Fruit fly (Drosophila melanogaster): ENCODE data around the gene CG32536.

The CG32536 gene

DNA sequence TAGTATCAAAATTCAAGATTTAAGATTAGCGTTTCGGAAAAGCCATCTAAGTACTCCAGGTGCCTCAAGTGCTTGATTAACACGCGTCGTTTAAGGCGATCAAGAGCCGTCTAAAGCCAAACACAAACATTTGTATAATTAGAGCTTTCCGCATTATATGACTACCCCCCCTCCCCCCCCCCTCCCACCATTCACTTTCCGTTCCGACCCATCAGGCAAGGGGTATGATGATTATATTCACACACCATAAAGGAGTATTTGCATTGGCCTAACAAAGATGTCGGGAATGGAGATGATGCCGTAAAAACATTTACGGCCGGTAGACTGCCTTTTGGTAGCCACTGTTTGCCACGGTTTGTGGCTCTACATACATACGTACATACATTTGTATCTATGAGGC, 29.8 kb upstream of the CG32536 start (continued):
- TF ChIP-seq Dp (GFP tag; optimal IDR thresholded peaks at IDR 0.05) = no peak
- no peak for TF ChIP-seq her (GFP tag; optimal IDR thresholded peaks at IDR 0.05)
- TF ChIP-seq ind (GFP tag; optimal IDR thresholded peaks at IDR 0.05) = no peak
- no peak for TF ChIP-seq gcm2 (GFP tag; optimal IDR thresholded peaks at IDR 0.05)
- peak; percentile 1 for TF ChIP-seq HmgZ (tag; optimal IDR thresholded peaks at IDR 0.05)
- peak; percentile 59 for TF ChIP-seq ATbp (GFP tag; optimal IDR thresholded peaks at IDR 0.05)
- TF ChIP-seq CG18764 (GFP tag; optimal IDR thresholded peaks at IDR 0.05) = no peak
- peak; percentile 43 for TF ChIP-seq dmrt99B (tag; optimal IDR thresholded peaks at IDR 0.05)
- TF ChIP-seq CG10543 (GFP tag; optimal IDR thresholded peaks at IDR 0.05) = peak; percentile 57
- TF ChIP-seq NfI (GFP tag; optimal IDR thresholded peaks at IDR 0.05) = no peak
- no peak for TF ChIP-seq crc (GFP tag; optimal IDR thresholded peaks at IDR 0.05)
- TF ChIP-seq CG4328 (GFP tag; optimal IDR thresholded peaks at IDR 0.05) = no peak
- TF ChIP-seq CG8944 (GFP tag; optimal IDR thresholded peaks at IDR 0.05) = no peak
- no peak for TF ChIP-seq Sin3A (optimal IDR thresholded peaks at IDR 0.05)
- no peak for TF ChIP-seq Doc2 (GFP tag; IDR thresholded peaks at IDR 0.05)
- no peak for TF ChIP-seq fru (optimal IDR thresholded peaks at IDR 0.05)
- TF ChIP-seq vfl (GFP tag; optimal IDR thresholded peaks at IDR 0.05) = no peak
- no peak for TF ChIP-seq tll (GFP tag; optimal IDR thresholded peaks at IDR 0.05)
- TF ChIP-seq CG18599 (GFP tag; optimal IDR thresholded peaks at IDR 0.05) = peak; percentile 63
- no peak for TF ChIP-seq tup (GFP tag; optimal IDR thresholded peaks at IDR 0.05)
- TF ChIP-seq CG32767 (GFP tag; IDR thresholded peaks at IDR 0.05) = no peak
- TF ChIP-seq Hr51 (GFP tag; optimal IDR thresholded peaks at IDR 0.05) = peak in 1 of 2 experiments; percentile 32
- TF ChIP-seq odd (GFP tag; optimal IDR thresholded peaks at IDR 0.05) = peak; percentile 27
- no peak for TF ChIP-seq Camta (GFP tag; optimal IDR thresholded peaks at IDR 0.05)
- TF ChIP-seq lov (optimal IDR thresholded peaks at IDR 0.05) = no peak
- TF ChIP-seq lov (GFP tag; IDR thresholded peaks at IDR 0.05) = no peak
- TF ChIP-seq sna (GFP tag; IDR thresholded peaks at IDR 0.05; ENCODE audit: partially characterized antibody) = no peak
- TF ChIP-seq Sox102F (GFP tag; optimal IDR thresholded peaks at IDR 0.05) = no peak
- 0 out of 2 replicates have a peak, but pooled peaks have one; percentile 32 for TF ChIP-seq CG31441 (GFP tag; IDR thresholded peaks at IDR 0.05)
- TF ChIP-seq ase (GFP tag; IDR thresholded peaks at IDR 0.05) = no peak
- peak; percentile 23 for TF ChIP-seq Asciz (GFP tag; optimal IDR thresholded peaks at IDR 0.05)
- TF ChIP-seq CG8388 (GFP tag; optimal IDR thresholded peaks at IDR 0.05) = peak; percentile 84
- TF ChIP-seq Meics (GFP tag; optimal IDR thresholded peaks at IDR 0.05) = peak; percentile 24
- TF ChIP-seq CG34224 (GFP tag; IDR thresholded peaks at IDR 0.05; ENCODE audit: partially characterized antibody) = no peak
- no peak for TF ChIP-seq yki (optimal IDR thresholded peaks at IDR 0.05)
- no peak for TF ChIP-seq MTF-1 (GFP tag; optimal IDR thresholded peaks at IDR 0.05; ENCODE audit: borderline replicate concordance)
- TF ChIP-seq HLH54F (GFP tag; optimal IDR thresholded peaks at IDR 0.05) = no peak
- TF ChIP-seq cwo (GFP tag; optimal IDR thresholded peaks at IDR 0.05) = peak; percentile 30
- TF ChIP-seq Med (GFP tag) = peak; percentile 64
- TF ChIP-seq tx (GFP tag; optimal IDR thresholded peaks at IDR 0.05) = no peak
- peak; percentile 17 for TF ChIP-seq CG8924 (tag; optimal IDR thresholded peaks at IDR 0.05)
- peak; percentile 37 for TF ChIP-seq CG13424 (tag; optimal IDR thresholded peaks at IDR 0.05)
- no peak for TF ChIP-seq Six4 (GFP tag; optimal IDR thresholded peaks at IDR 0.05)
- TF ChIP-seq bcd (GFP tag; optimal IDR thresholded peaks at IDR 0.05) = no peak
- no peak for TF ChIP-seq D19A (tag; optimal IDR thresholded peaks at IDR 0.05)
- no peak for TF ChIP-seq CG14710 (tag; optimal IDR thresholded peaks at IDR 0.05)
- TF ChIP-seq CG16813 (GFP tag; IDR thresholded peaks at IDR 0.05; ENCODE audit: partially characterized antibody) = no peak
- peak; percentile 8 for TF ChIP-seq CG1603 (tag; optimal IDR thresholded peaks at IDR 0.05)
- no peak for TF ChIP-seq insv (GFP tag; optimal IDR thresholded peaks at IDR 0.05)
- TF ChIP-seq CG17359 (tag; optimal IDR thresholded peaks at IDR 0.05) = peak; percentile 40
- TF ChIP-seq shn (GFP tag; optimal IDR thresholded peaks at IDR 0.05) = no peak

Measured in whole organism, embryonic.